Fruit fly (Drosophila melanogaster) whole organism, embryonic: ENCODE results near the gene CG10809.

Source experiments
- Aef1 ChIP-seq: fragments of 200-800 bp; sonication (Bioruptor generic); IDR thresholded peaks from 3 replicates; pipeline ENCODE4 v1.3.6; 2022; ENCODE audit warnings: missing biosample characterization, missing genetic modification characterization
- Awh ChIP-seq: fragments of 200-800 bp; sonication (Bioruptor generic); IDR thresholded peaks from 2 replicates; pipeline ENCODE4, ENCODE4 v1.3.6; 2022; ENCODE audit warnings: missing biosample characterization, missing genetic modification characterization
- BEAF-32 ChIP-seq: fragments of 200-800 bp; sonication (Bioruptor generic); optimal IDR thresholded peaks from 3 replicates; lab custom pipeline; 2017; ENCODE audit warnings: missing biosample characterization, missing genetic modification characterization, mild to moderate bottlenecking, moderate library complexity, missing genetic modification reagents
- CG10274 ChIP-seq: fragments of 200-800 bp; sonication (Bioruptor generic); optimal IDR thresholded peaks from 3 replicates; lab custom pipeline; 2017; ENCODE audit warnings: missing biosample characterization, mild to moderate bottlenecking, missing genetic modification characterization
- CG11085 ChIP-seq: fragments of 200-800 bp; sonication (Bioruptor generic); IDR thresholded peaks from 2 replicates; pipeline ENCODE4 v1.3.6; 2022; ENCODE audit warnings: missing biosample characterization, missing genetic modification characterization
- CG13123 ChIP-seq: fragments of 200-800 bp; sonication (Bioruptor generic); optimal IDR thresholded peaks from 2 replicates; lab custom pipeline; 2016; ENCODE audit warnings: missing biosample characterization, missing genetic modification characterization
- CG13624 ChIP-seq: fragments of 200-800 bp; sonication (Bioruptor generic); optimal IDR thresholded peaks from 2 replicates; lab custom pipeline; 2016; ENCODE audit warnings: missing biosample characterization, missing genetic modification characterization
- CG14860 ChIP-seq: fragments of 200-800 bp; sonication (Bioruptor generic); IDR thresholded peaks from 3 replicates; pipeline ENCODE4 v1.3.6; 2022; ENCODE audit warnings: missing biosample characterization, missing genetic modification characterization; ENCODE audit not compliant: partially characterized antibody
- CG14965 ChIP-seq: fragments of 200-800 bp; sonication (Bioruptor generic); optimal IDR thresholded peaks from 2 replicates; lab custom pipeline; 2016; ENCODE audit warnings: missing biosample characterization, missing genetic modification characterization, borderline replicate concordance
- CG15269 ChIP-seq: fragments of 200-800 bp; sonication (Bioruptor generic); optimal IDR thresholded peaks from 2 replicates; lab custom pipeline; 2018; ENCODE audit warnings: missing biosample characterization, mild to moderate bottlenecking, missing genetic modification characterization, moderate library complexity
- CG18262 ChIP-seq: fragments of 200-800 bp; optimal IDR thresholded peaks from 3 replicates; lab custom pipeline; 2019; ENCODE audit warnings: missing biosample characterization, mild to moderate bottlenecking, missing genetic modification characterization, moderate library complexity
- CG18599 ChIP-seq: fragments of 200-800 bp; sonication (Bioruptor generic); optimal IDR thresholded peaks from 3 replicates; lab custom pipeline; 2017; ENCODE audit warnings: missing biosample characterization, missing genetic modification characterization, mild to moderate bottlenecking, moderate library complexity, missing genetic modification reagents
- CG30403 ChIP-seq: fragments of 200-800 bp; sonication (Bioruptor generic); optimal IDR thresholded peaks from 3 replicates; lab custom pipeline; 2016; ENCODE audit warnings: missing biosample characterization, missing genetic modification characterization
- CG32532 ChIP-seq: fragments of 200-800 bp; sonication (Bioruptor generic); IDR thresholded peaks from 2 replicates; pipeline ENCODE4 v1.3.6; 2022; ENCODE audit warnings: missing biosample characterization, missing genetic modification characterization
- CG3281 ChIP-seq: fragments of 200-800 bp; sonication (Bioruptor generic); optimal IDR thresholded peaks from 3 replicates; lab custom pipeline; 2017; ENCODE audit warnings: missing biosample characterization, mild to moderate bottlenecking, missing genetic modification characterization
- CG4282 ChIP-seq: fragments of 200-800 bp; sonication (Bioruptor generic); optimal IDR thresholded peaks from 2 replicates; lab custom pipeline; 2016; ENCODE audit warnings: missing biosample characterization, missing genetic modification characterization
- CG7271 ChIP-seq: fragments of 200-800 bp; sonication (Bioruptor generic); optimal IDR thresholded peaks from 2 replicates; lab custom pipeline; 2018; ENCODE audit warnings: missing biosample characterization, mild to moderate bottlenecking, missing genetic modification characterization, moderate library complexity
- CG8359 ChIP-seq: fragments of 200-800 bp; sonication (Bioruptor generic); optimal IDR thresholded peaks from 2 replicates; lab custom pipeline; 2017; ENCODE audit warnings: missing biosample characterization, mild to moderate bottlenecking, missing genetic modification characterization, borderline replicate concordance
- CG8944 ChIP-seq: fragments of 200-800 bp; sonication (Bioruptor generic); optimal IDR thresholded peaks from 3 replicates; lab custom pipeline; 2016; ENCODE audit warnings: missing biosample characterization, missing genetic modification characterization
- Camta ChIP-seq: fragments of 200-800 bp; sonication (Bioruptor generic); optimal IDR thresholded peaks from 2 replicates; lab custom pipeline; 2016; ENCODE audit warnings: missing biosample characterization, missing genetic modification characterization
- D19B ChIP-seq: fragments of 200-800 bp; sonication (Bioruptor generic); optimal IDR thresholded peaks from 2 replicates; lab custom pipeline; 2017; ENCODE audit warnings: missing biosample characterization, mild to moderate bottlenecking, missing genetic modification characterization
- Elba2 ChIP-seq: fragments of 200-800 bp; sonication (Bioruptor generic); optimal IDR thresholded peaks from 3 replicates; lab custom pipeline; 2016; ENCODE audit warnings: missing biosample characterization, missing genetic modification characterization
- H15 ChIP-seq: fragments of 200-800 bp; sonication (Bioruptor generic); IDR thresholded peaks from 3 replicates; pipeline ENCODE4 v1.3.6; 2022; ENCODE audit warnings: missing biosample characterization, missing genetic modification characterization
- HmgD ChIP-seq: fragments of 200-800 bp; sonication (Bioruptor generic); optimal IDR thresholded peaks from 3 replicates; lab custom pipeline; 2016; ENCODE audit warnings: missing biosample characterization, missing genetic modification characterization
- Hmr ChIP-seq: fragments of 200-800 bp; sonication (Bioruptor generic); optimal IDR thresholded peaks from 3 replicates; lab custom pipeline; 2017; ENCODE audit warnings: mild to moderate bottlenecking, missing biosample characterization, missing genetic modification reagents, missing genetic modification characterization
- Hr78 ChIP-seq, 2 experiments: fragments of 200-800 bp in 1 of 2; fragments of >200 bp in 1 of 2; sonication (Bioruptor generic) in 1 of 2; optimal IDR thresholded peaks; 2 replicates each; lab custom pipeline; 2017 to 2019; ENCODE audit warnings: missing biosample characterization in 2 of 2, missing genetic modification characterization in 2 of 2, mild to moderate bottlenecking in 1 of 2, moderate library complexity in 1 of 2
- Opbp ChIP-seq: fragments of 200-800 bp; sonication (Bioruptor generic); IDR thresholded peaks from 3 replicates; pipeline ENCODE4 v1.3.6; 2022; ENCODE audit warnings: missing biosample characterization, missing genetic modification characterization; ENCODE audit not compliant: partially characterized antibody
- Ravus ChIP-seq: fragments of 200-800 bp; sonication (Bioruptor generic); IDR thresholded peaks from 2 replicates; pipeline ENCODE4 v1.3.6; 2022; ENCODE audit warnings: missing biosample characterization, missing genetic modification characterization
- Sry-β ChIP-seq: fragments of 200-800 bp; sonication (Bioruptor generic); optimal IDR thresholded peaks from 2 replicates; lab custom pipeline; 2018; ENCODE audit warnings: missing biosample characterization, mild to moderate bottlenecking, missing genetic modification characterization, moderate library complexity
- amos ChIP-seq: fragments of 200-800 bp; sonication (Bioruptor generic); IDR thresholded peaks from 2 replicates; pipeline ENCODE4 v1.3.6; 2022; ENCODE audit warnings: missing biosample characterization, missing genetic modification characterization; ENCODE audit not compliant: partially characterized antibody
- cad ChIP-seq: fragments of >200 bp; optimal IDR thresholded peaks from 2 replicates; lab custom pipeline; 2017; ENCODE audit warnings: missing biosample characterization, missing genetic modification characterization
- corto ChIP-seq: fragments of 200-800 bp; sonication (Bioruptor generic); optimal IDR thresholded peaks from 2 replicates; lab custom pipeline; 2016; ENCODE audit warnings: missing biosample characterization, mild to moderate bottlenecking, missing genetic modification characterization, moderate library complexity
- esg ChIP-seq: fragments of 200-800 bp; sonication (Bioruptor generic); conservative IDR thresholded peaks from 2 replicates; pipeline ENCODE4 v1.3.6; 2022; ENCODE audit warnings: missing biosample characterization, missing genetic modification characterization
- ewg ChIP-seq: fragments of 200-800 bp; sonication (Bioruptor generic); optimal IDR thresholded peaks from 3 replicates; lab custom pipeline; 2017; ENCODE audit warnings: mild to moderate bottlenecking, missing biosample characterization, missing genetic modification reagents, missing genetic modification characterization
- eyg ChIP-seq: fragments of 200-800 bp; sonication (Bioruptor generic); optimal IDR thresholded peaks from 3 replicates; lab custom pipeline; 2016; ENCODE audit warnings: missing biosample characterization, missing genetic modification characterization
- gem ChIP-seq: fragments of 200-800 bp; sonication (Bioruptor generic); optimal IDR thresholded peaks from 2 replicates; lab custom pipeline; 2019; ENCODE audit warnings: missing biosample characterization, mild to moderate bottlenecking, missing genetic modification characterization, moderate library complexity
- h ChIP-seq: fragments of >200 bp; optimal IDR thresholded peaks from 2 replicates; lab custom pipeline; 2017
- ind ChIP-seq: fragments of 200-800 bp; sonication (Bioruptor generic); optimal IDR thresholded peaks from 3 replicates; lab custom pipeline; 2016; ENCODE audit warnings: missing biosample characterization, missing genetic modification characterization
- mam ChIP-seq: fragments of 200-800 bp; sonication (Bioruptor generic); optimal IDR thresholded peaks from 3 replicates; lab custom pipeline; 2016; ENCODE audit warnings: missing biosample characterization, missing genetic modification characterization
- p53 ChIP-seq: fragments of 200-800 bp; sonication (Bioruptor generic); optimal IDR thresholded peaks from 2 replicates; lab custom pipeline; 2016; ENCODE audit warnings: missing biosample characterization, missing genetic modification characterization
- pnt ChIP-seq: fragments of 200-800 bp; sonication (Bioruptor generic); optimal IDR thresholded peaks from 3 replicates; lab custom pipeline; 2016; ENCODE audit warnings: missing biosample characterization, missing genetic modification characterization
- ranshi ChIP-seq: fragments of 200-800 bp; sonication (Bioruptor generic); IDR thresholded peaks from 2 replicates; pipeline ENCODE4 v1.3.6; 2022; ENCODE audit warnings: missing biosample characterization, missing genetic modification characterization
- repo ChIP-seq: fragments of 200-800 bp; sonication (Bioruptor generic); optimal IDR thresholded peaks from 2 replicates; lab custom pipeline; 2016; ENCODE audit warnings: missing biosample characterization, missing genetic modification characterization
- seq ChIP-seq: fragments of 200-800 bp; sonication (Bioruptor generic); IDR thresholded peaks from 2 replicates; pipeline ENCODE4 v1.3.6; 2022; ENCODE audit warnings: missing biosample characterization, missing genetic modification characterization
- so ChIP-seq: fragments of 200-800 bp; sonication (Bioruptor generic); IDR thresholded peaks from 3 replicates; pipeline ENCODE4 v1.3.6; 2022; ENCODE audit warnings: missing biosample characterization, missing genetic modification characterization
- sr ChIP-seq: fragments of 200-800 bp; sonication (Bioruptor generic); IDR thresholded peaks from 3 replicates; pipeline ENCODE4 v1.3.6; 2022; ENCODE audit warnings: missing biosample characterization, missing genetic modification characterization
- tup ChIP-seq: fragments of 200-800 bp; sonication (Bioruptor generic); optimal IDR thresholded peaks from 2 replicates; lab custom pipeline; 2016; ENCODE audit warnings: missing biosample characterization, mild to moderate bottlenecking, missing genetic modification characterization, moderate library complexity
- unc-4 ChIP-seq: fragments of 200-800 bp; sonication (Bioruptor generic); IDR thresholded peaks from 2 replicates; pipeline ENCODE4 v1.3.6; 2022; ENCODE audit warnings: missing biosample characterization, missing genetic modification characterization; ENCODE audit not compliant: partially characterized antibody
- wdn ChIP-seq: fragments of 200-800 bp; sonication (Bioruptor generic); IDR thresholded peaks from 2 replicates; pipeline ENCODE4 v1.3.6; 2022; ENCODE audit warnings: missing biosample characterization, missing genetic modification characterization
- yki ChIP-seq: fragments of >200 bp; optimal IDR thresholded peaks from 3 replicates; lab custom pipeline; 2018

The CG10809 gene

dm6 chr3L:9855784-9856426 is 3.8 kb downstream of the CG10809 start (continued):
- TF ChIP-seq Hmr (GFP tag; lab: Kevin White, UChicago) (peak; percentile 88), sr (peak; percentile 95), CG32532 (GFP tag; lab: Robert Waterston, UW) (peak; percentile 94), BEAF-32 (GFP tag; lab: Kevin White, UChicago) (no peak), Opbp (GFP tag; lab: Robert Waterston, UW) (no peak), CG18262 (peak; percentile 99), CG11085 (GFP tag; lab: Robert Waterston, UW) (peak; percentile 90), esg (GFP tag; lab: Robert Waterston, UW) (peak; percentile 96), gem (tag; lab: Kevin White, UChicago) (peak; percentile 98), Elba2 (GFP tag; lab: Kevin White, UChicago) (peak; percentile 88), ind (peak; percentile 98), yki (peak; percentile 58), amos (GFP tag; lab: Robert Waterston, UW) (no peak), CG7271 (peak; percentile 91), CG4282 (GFP tag; lab: Kevin White, UChicago) (peak; percentile 81), ewg (peak; percentile 93), CG10274 (GFP tag; lab: Kevin White, UChicago) (peak; percentile 100), h (lab: Kevin White, UChicago) (no peak), CG8944 (peak; percentile 97), mam (GFP tag; lab: Kevin White, UChicago) (peak; percentile 94), CG3281 (GFP tag; lab: Kevin White, UChicago) (peak; percentile 93), ranshi (GFP tag; lab: Robert Waterston, UW) (peak; percentile 93), H15 (GFP tag; lab: Robert Waterston, UW) (peak; percentile 97), cad (GFP tag; lab: Kevin White, UChicago) (no peak), eyg (GFP tag; lab: Kevin White, UChicago) (peak; percentile 93), seq (peak; percentile 95), unc-4 (GFP tag; lab: Robert Waterston, UW) (no peak), tup (peak; percentile 91), CG8359 (GFP tag; lab: Kevin White, UChicago) (peak; percentile 95), wdn (peak; percentile 87), CG14860 (GFP tag; lab: Robert Waterston, UW) (no peak), Aef1 (GFP tag; lab: Robert Waterston, UW) (peak; percentile 85), Sry-β (peak; percentile 52), Hr78 (GFP tag; optimal IDR thresholded peaks at IDR 0.05; lab: Kevin White, UChicago) (peak in 1 of 2 experiments; percentile 93), Ravus (GFP tag; lab: Robert Waterston, UW) (peak; percentile 81), CG13624 (GFP tag; lab: Kevin White, UChicago) (peak; percentile 95), Awh (GFP tag; lab: Robert Waterston, UW) (peak; percentile 98), pnt (peak; percentile 98), D19B (GFP tag; lab: Kevin White, UChicago) (peak; percentile 70), CG30403 (GFP tag; lab: Kevin White, UChicago) (peak; percentile 97), CG13123 (GFP tag; lab: Kevin White, UChicago) (peak; percentile 94), HmgD (peak; percentile 95), so (GFP tag; lab: Robert Waterston, UW) (peak; percentile 97), CG18599 (peak; percentile 96), repo (peak; percentile 97), CG15269 (tag; lab: Kevin White, UChicago) (peak; percentile 92), CG14965 (GFP tag; lab: Kevin White, UChicago) (peak; percentile 89), Camta (peak; percentile 96), p53 (GFP tag; lab: Kevin White, UChicago) (peak; percentile 96), corto (peak; percentile 83)
